Fruit fly (Drosophila melanogaster) S2 (cell line): ENCODE results near the gene CSN1a.
"Not testable (repeated sequence)": the region's sequence is repeated elsewhere in the genome, so short reads cannot be mapped to it uniquely, and the experiment has no call there.

ENCODE experiments used
- CG8478 ChIP-seq: fragments of >200 bp; optimal IDR thresholded peaks from 2 replicates; lab custom pipeline; 2018
- CTCF ChIP-seq, 2 experiments: fragments of >200 bp; optimal IDR thresholded peaks; 2 replicates each; lab custom pipeline; 2018

Gene CSN1a

dm6 chr2L:14762465-14762864 lies at the start of gene CSN1a:
CSN1a (plus strand) TSS chr2L:14762765.
- TF ChIP-seq CG8478 (lab: Kevin White, UChicago) (no peak), CTCF (optimal IDR thresholded peaks at IDR 0.05; lab: Kevin White, UChicago) (no peak)

dm6 chr2L:14713467-14713866 lies 49.1 kb upstream of the CSN1a start, which contains the start of gene CG34165:
CG34165 (plus strand) TSS chr2L:14713750.
- no peak for TF ChIP-seq CG8478 (lab: Kevin White, UChicago)
- no peak for TF ChIP-seq CTCF (optimal IDR thresholded peaks at IDR 0.05; lab: Kevin White, UChicago)

dm6 chr2L:14730077-14730476 lies 32.5 kb upstream of the CSN1a start, which contains the start of gene CG42685:
CG42685 (minus strand) TSS chr2L:14730177.
- no peak for TF ChIP-seq CTCF (optimal IDR thresholded peaks at IDR 0.05; lab: Kevin White, UChicago)
- no peak for TF ChIP-seq CG8478 (lab: Kevin White, UChicago)

dm6 chr2L:14735543-14735942 lies 27.0 kb upstream of the CSN1a start, which contains the start of gene CG31835:
CG31835 (plus strand) TSS chr2L:14735843.
- TF ChIP-seq CG8478 (lab: Kevin White, UChicago); CTCF (optimal IDR thresholded peaks at IDR 0.05; lab: Kevin White, UChicago): not testable (repeated sequence)

dm6 chr2L:14737669-14738068 lies 24.9 kb upstream of the CSN1a start, which contains the start of gene CG31775:
CG31775 (minus strand) TSS chr2L:14737769.
- not testable (repeated sequence) for TF ChIP-seq CG8478 (lab: Kevin White, UChicago); CTCF (optimal IDR thresholded peaks at IDR 0.05; lab: Kevin White, UChicago)

DNA sequence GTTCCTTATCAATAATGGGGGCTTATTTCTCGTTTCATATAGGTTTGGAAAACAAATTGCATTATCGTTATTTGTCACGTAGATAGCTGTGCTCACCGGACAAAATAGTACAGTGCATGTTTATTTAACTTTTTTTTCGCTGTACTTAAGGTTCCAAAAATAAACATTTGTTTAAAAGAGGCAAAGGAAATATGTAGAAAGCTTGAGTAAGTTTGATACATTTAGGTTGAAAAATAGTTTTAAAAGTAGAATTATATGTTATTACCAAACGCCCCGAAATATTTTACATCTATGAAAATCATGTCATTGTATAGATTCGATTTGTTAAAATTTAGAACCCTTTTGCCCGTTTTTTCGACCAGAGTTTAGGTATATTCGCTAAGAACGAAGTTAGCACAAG lies 23.0 kb upstream of the CSN1a start, which contains the start of gene CG42585:
Gene CG42585, plus strand, starts transcription at position 301 of the 400 bp plus-strand sequence.
- TF ChIP-seq CG8478 (lab: Kevin White, UChicago); CTCF (optimal IDR thresholded peaks at IDR 0.05; lab: Kevin White, UChicago): not testable (repeated sequence)

DNA sequence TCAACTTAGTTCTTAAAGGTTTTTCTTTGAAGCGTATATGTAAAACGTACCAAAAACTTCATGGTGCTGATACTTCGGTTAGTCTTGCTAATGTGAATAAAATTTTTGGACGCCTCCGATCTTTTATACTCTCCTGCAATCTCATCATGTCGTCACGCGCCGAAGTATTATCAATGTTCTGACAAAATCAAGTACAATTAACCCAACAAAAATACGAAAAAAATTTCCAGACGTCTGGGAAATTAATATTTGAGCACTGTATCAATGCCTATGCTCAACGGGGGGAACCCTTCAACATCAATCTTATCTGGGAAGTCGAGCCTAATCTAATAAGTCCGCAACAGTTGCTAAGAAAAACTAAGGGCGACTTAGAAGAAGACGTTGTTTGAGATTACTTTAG lies 20.8 kb upstream of the CSN1a start, which contains the start of gene CG42586:
Gene CG42586, minus strand, starts transcription at position 101 of the 400 bp plus-strand sequence.
- not testable (repeated sequence) for TF ChIP-seq CTCF (optimal IDR thresholded peaks at IDR 0.05; lab: Kevin White, UChicago); CG8478 (lab: Kevin White, UChicago)

- not testable (repeated sequence) for TF ChIP-seq CG8478 (lab: Kevin White, UChicago); CTCF (optimal IDR thresholded peaks at IDR 0.05; lab: Kevin White, UChicago)
These were observed 19.7 kb upstream of the CSN1a start, which contains the start of gene CG34166 for dm6 chr2L:14742893-14743292. CG34166 (plus strand) TSS chr2L:14743193.

DNA sequence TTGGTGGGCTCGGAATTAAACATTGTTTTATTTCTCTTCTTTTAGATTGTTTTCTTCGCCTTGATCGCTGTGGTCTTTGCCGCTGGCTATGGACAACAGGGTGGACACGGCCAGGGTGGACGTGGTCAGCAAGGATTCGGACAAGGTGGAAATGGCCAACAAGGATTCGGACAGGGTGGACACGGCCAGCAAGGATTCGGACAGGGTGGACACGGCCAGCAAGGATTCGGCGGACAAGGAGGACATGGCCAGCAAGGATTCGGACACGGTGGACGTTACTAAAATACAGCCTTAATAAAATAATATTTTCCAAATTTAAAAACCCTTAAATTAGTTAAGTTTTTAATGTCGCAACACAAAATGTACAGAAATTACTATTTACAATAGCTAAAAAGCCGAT lies 19.2 kb upstream of the CSN1a start:
- TF ChIP-seq CTCF (optimal IDR thresholded peaks at IDR 0.05; lab: Kevin White, UChicago) = no peak
- TF ChIP-seq CG8478 (lab: Kevin White, UChicago) = no peak

dm6 chr2L:14744121-14744520 lies 18.4 kb upstream of the CSN1a start, which contains the start of gene CG42681:
CG42681 (plus strand) TSS chr2L:14744421.
- no peak for TF ChIP-seq CTCF (optimal IDR thresholded peaks at IDR 0.05; lab: Kevin White, UChicago)
- TF ChIP-seq CG8478 (lab: Kevin White, UChicago) = no peak

- TF ChIP-seq CTCF (optimal IDR thresholded peaks at IDR 0.05; lab: Kevin White, UChicago) (no peak), CG8478 (lab: Kevin White, UChicago) (no peak)
These were observed 17.5 kb upstream of the CSN1a start, which contains the start of gene CG42587 for dm6 chr2L:14745068-14745467. CG42587 (minus strand) TSS chr2L:14745210.

- TF ChIP-seq CTCF (optimal IDR thresholded peaks at IDR 0.05; lab: Kevin White, UChicago) = no peak
- TF ChIP-seq CG8478 (lab: Kevin White, UChicago) = no peak
These were observed 16.5 kb upstream of the CSN1a start for dm6 chr2L:14746068-14746467.

- TF ChIP-seq CG8478 (lab: Kevin White, UChicago) (no peak), CTCF (optimal IDR thresholded peaks at IDR 0.05; lab: Kevin White, UChicago) (no peak)
These were observed 2.1 kb upstream of the CSN1a start, which contains the start of gene CG4691 for dm6 chr2L:14760467-14760866. CG4691 (plus strand) TSS chr2L:14760767.

- no peak for TF ChIP-seq CG8478 (lab: Kevin White, UChicago)
These were observed 3.0 kb downstream of the CSN1a start, which contains the start of gene CG4701 for dm6 chr2L:14765608-14766007. CG4701 (plus strand) TSS chr2L:14765908.

DNA sequence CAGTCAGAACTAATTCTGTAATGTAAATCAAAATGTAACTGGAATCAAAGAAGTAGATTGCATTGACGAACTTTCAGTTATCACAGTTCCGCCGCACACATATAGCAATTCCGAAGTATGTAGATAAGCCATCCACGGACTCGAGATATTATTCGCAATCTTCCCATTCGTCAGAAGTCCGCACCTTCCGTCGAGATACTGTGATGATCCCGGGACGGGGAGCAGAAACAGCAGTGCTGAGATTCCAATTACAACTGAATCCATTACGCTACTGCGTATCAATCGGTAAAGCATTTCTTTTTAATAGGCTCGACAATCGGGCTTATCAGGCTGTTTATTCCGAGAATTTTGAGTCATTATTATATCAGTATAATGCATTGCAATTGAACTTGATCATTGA lies 12.1 kb downstream of the CSN1a start, which contains the start of gene CG4650:
Gene CG4650, minus strand, starts transcription at position 269 of the 400 bp plus-strand sequence.
- TF ChIP-seq CTCF (optimal IDR thresholded peaks at IDR 0.05; lab: Kevin White, UChicago) (no peak), CG8478 (lab: Kevin White, UChicago) (no peak)
